Worm (Caenorhabditis elegans): ENCODE measurements around the gene hpx-2.

The hpx-2 gene

DNA sequence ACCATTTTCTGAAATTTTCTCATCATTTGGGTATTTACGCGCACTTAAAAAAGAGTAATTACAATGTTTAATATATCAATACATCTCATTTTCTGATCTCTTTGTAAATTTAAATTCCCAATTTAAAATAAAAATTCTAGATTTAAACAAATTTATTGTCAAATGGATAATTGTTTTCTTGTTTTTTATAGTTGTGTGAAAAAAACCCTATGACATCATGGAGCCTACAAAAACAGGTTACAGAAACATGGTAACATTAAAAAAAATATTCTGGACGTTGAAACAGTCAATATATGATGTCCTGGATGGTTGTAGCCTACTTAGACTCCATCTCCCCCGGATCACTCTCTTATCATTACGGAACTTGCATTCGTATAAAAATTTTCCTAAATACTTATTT lies 39.2 kb downstream of the hpx-2 start, which contains the start of gene spp-12:
Gene spp-12 (plus strand): TSS at position 301 of the 400 bp plus-strand sequence.
- no peak for TF ChIP-seq unc-62 (GFP tag; optimal IDR thresholded peaks at IDR 0.05)

DNA sequence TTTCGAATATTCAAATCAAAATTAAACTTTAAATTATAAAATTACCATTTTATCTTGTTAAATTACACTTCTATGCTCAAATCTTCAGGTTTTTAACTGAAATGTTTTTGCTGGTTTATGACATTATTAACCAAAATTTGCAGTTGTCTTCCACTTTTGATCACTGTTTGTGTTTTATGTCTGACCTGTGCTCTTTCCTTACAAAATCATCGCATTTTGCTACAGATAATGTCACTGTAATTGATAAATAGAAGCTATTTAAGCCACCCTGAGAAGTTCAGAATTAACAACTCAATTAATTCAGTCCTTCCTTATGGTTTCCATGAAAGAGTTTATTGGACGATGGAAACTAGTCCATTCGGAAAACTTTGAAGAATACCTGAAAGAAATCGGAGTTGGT lies 40.2 kb downstream of the hpx-2 start, which contains the start of gene lbp-8:
Gene lbp-8 (plus strand): TSS at position 301 of the 400 bp plus-strand sequence.
- no peak for TF ChIP-seq unc-62 (GFP tag; optimal IDR thresholded peaks at IDR 0.05)

DNA sequence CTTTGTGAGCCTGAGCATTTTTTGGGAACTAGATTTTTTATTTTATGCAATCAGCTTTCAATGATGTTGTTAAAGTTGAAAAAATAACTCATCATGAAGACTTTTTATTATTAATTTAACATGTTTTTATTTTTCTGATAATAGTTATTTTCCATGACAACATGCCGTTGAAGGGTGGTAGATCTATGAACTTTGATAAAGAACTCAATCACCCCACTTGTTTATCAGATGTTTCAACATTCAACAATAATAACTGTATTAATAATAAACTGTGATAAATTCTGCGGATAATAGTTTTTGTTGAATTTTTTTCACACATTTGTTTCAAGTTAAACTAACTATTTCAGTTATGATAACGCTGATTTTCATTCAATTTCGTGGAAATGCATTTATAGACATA lies 41.2 kb downstream of the hpx-2 start:
- no peak for TF ChIP-seq unc-62 (GFP tag; optimal IDR thresholded peaks at IDR 0.05)

DNA sequence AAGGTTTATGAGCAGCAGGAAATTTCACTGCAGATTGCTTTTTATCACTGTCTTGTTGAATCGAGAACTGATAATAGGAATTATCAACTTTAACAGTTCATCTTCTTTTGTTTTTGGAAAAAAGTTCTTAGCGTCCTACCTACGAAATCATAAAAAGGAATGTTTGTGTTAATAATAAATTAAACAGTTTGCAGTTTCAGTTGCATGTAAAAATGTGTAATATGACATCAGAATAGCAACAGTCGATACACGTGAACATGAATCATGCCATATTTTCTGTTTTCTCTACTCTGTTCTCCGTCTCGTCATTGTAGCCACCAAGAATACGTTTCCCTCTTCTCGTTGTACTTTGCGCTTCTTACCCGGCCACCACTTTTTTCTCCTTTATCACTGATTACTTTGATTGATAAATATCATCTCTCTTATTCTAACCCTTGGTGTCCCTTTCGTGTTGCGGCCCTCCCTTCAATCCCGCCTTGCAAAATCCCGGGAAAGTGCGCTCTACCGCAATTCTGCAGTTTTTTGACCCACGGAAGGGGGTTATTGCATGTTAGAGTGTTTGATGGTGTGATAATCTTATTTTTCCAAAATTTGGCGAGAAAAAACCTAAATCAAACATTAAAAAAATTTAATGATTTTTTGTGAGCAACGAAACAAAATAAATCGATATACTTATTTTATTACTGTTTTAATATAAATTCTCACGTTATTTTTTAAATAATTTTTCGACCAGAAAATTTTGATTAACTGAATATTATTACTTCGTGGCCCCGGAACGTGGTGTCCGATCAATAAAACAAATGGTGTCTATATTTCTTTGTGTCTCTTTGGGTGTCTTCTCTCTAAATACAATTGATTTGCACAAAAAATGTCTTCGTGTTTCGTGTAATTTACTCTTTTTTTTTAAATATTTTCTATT lies 42.4 kb downstream of the hpx-2 start, which contains the start of gene sptl-3:
Gene sptl-3 (plus strand): TSS at position 869 of the 919 bp plus-strand sequence.
- no peak for TF ChIP-seq unc-62 (GFP tag; optimal IDR thresholded peaks at IDR 0.05)

DNA sequence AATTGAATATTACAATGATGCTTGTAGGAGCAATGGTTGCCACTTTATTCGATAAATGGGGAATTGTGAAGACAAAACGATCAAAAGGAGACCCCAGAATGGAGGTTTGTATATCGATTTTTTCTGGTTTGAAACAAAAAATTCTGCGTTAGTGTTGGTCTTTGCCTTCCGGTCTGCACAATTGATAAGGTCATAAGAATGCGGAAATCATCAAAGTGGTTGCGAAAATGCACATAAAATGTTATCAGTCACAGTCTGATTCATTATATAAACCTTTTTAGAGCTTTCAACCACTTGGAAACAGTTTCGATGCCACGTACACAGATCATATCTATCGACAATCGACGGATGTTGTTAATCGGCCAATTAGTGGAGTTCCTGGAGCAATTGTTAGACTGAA lies 43.3 kb downstream of the hpx-2 start:
- no peak for TF ChIP-seq unc-62 (GFP tag; optimal IDR thresholded peaks at IDR 0.05)

DNA sequence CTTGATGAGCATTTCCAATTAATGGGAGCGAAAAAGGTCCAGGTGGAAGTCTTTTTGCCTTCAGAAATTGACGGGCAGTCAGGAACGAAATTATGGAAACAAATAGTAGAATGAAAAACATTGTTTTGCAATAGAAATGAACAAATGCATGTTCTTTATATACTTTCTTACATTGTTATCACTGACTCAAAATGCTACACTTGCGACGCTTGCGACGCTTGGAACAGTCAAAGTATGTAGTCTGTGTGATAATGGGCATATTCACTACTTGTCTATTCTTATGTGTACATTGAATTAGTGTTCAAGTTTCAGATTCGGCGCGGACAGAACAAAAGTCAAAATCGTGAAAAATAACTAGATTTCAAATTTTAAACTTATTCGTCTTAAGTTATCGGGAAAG lies 48.1 kb downstream of the hpx-2 start, which contains the start of gene cyp-35C1:
Gene cyp-35C1 (minus strand): TSS at position 132 of the 400 bp plus-strand sequence.
- no peak for TF ChIP-seq unc-62 (GFP tag; optimal IDR thresholded peaks at IDR 0.05)

DNA sequence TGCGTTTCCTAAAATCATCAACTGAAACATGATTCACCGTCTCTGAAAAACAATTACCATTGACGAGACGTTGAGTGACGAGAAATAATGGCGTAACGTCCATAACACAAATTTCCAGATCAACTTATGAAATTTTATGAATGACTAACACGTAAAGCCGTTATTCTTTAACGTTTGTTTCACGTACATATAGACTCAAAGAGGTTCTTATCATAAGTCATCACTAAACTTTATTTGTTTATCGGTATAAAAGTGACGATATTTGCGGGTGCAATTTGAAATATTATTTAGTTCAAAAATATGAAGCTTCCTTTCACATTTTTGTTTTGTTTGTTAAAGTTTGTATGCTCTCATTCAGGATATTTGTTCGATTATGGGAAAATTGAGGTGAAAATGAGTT lies 48.9 kb downstream of the hpx-2 start, which contains the start of gene oac-3:
Gene oac-3 (plus strand): TSS at position 301 of the 400 bp plus-strand sequence.
- no peak for TF ChIP-seq unc-62 (GFP tag; optimal IDR thresholded peaks at IDR 0.05)

DNA sequence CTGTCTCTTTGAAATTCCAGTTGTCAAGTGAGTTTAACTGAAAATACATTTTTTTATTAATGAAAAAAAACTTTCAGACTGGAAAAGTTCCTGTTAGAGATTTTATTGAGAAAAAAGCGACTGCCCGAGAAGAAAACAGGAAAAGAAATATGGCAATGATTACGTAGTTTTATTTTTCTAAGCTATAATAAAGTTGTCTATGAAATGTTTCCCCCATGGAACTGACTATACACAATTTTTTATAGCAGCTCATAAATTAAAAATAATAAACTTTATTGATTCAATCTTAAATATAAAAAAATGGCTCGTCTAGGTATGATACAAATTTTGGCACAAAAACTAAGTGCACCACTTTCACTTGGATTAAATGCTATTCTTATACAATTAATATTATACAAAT lies 52.2 kb downstream of the hpx-2 start, which contains the start of gene C06B3.1:
Gene C06B3.1 (plus strand): TSS at position 301 of the 400 bp plus-strand sequence.
- no peak for TF ChIP-seq unc-62 (GFP tag; optimal IDR thresholded peaks at IDR 0.05)
